Fruit fly (Drosophila melanogaster): ENCODE measurements around the gene CG2519.

Gene CG2519

dm6 chr3R:5565623-5566022 is 18.0 kb upstream of the CG2519 start (continued):
- TF ChIP-seq tup (GFP tag; optimal IDR thresholded peaks at IDR 0.05) (peak; percentile 63), yki (optimal IDR thresholded peaks at IDR 0.05) (no peak), Awh (GFP tag; IDR thresholded peaks at IDR 0.05) (peak; percentile 85), CG3163 (GFP tag; optimal IDR thresholded peaks at IDR 0.05) (peak; percentile 44), lov (optimal IDR thresholded peaks at IDR 0.05) (no peak), lov (GFP tag; IDR thresholded peaks at IDR 0.05) (peak; percentile 66; the same call in 1 of the 3 replicates), gsb (GFP tag; IDR thresholded peaks at IDR 0.05) (peak; percentile 59), HLHmδ (GFP tag; optimal IDR thresholded peaks at IDR 0.05) (no peak), ranshi (GFP tag; IDR thresholded peaks at IDR 0.05) (peak; percentile 86), Neu2 (GFP tag; optimal IDR thresholded peaks at IDR 0.05; ENCODE audit: borderline replicate concordance) (no peak), Dll (GFP tag; IDR thresholded peaks at IDR 0.05; ENCODE audit: partially characterized antibody) (no peak), chn (GFP tag; optimal IDR thresholded peaks at IDR 0.05) (peak; percentile 63), CG3281 (GFP tag; optimal IDR thresholded peaks at IDR 0.05) (peak; percentile 75), Gsc (GFP tag; IDR thresholded peaks at IDR 0.05) (0 out of 2 replicates have a peak, but pooled peaks have one; percentile 35), ttk (GFP tag; IDR thresholded peaks at IDR 0.05) (peak; percentile 84), Doc3 (GFP tag; IDR thresholded peaks at IDR 0.05; ENCODE audit: partially characterized antibody) (no peak), CG2120 (GFP tag; optimal IDR thresholded peaks at IDR 0.05) (peak; percentile 88), ab (GFP tag; optimal IDR thresholded peaks at IDR 0.05) (no peak), Xrp1 (GFP tag; IDR thresholded peaks at IDR 0.05) (peak; percentile 82), CG12744 (GFP tag; optimal IDR thresholded peaks at IDR 0.05) (peak; percentile 27), wor (GFP tag; IDR thresholded peaks at IDR 0.05) (peak; percentile 75), chinmo (GFP tag; IDR thresholded peaks at IDR 0.05; ENCODE audit: partially characterized antibody) (peak; percentile 50; the same call in 1 of the 4 replicates), Dfd (GFP tag; optimal IDR thresholded peaks at IDR 0.05) (no peak), fru (optimal IDR thresholded peaks at IDR 0.05) (no peak), hth (optimal IDR thresholded peaks at IDR 0.05) (no peak), dati (GFP tag; IDR thresholded peaks at IDR 0.05) (peak; percentile 82), grn (GFP tag; optimal IDR thresholded peaks at IDR 0.05) (peak; percentile 92), mirr (GFP tag; optimal IDR thresholded peaks at IDR 0.05) (peak; percentile 92), CG13624 (GFP tag; optimal IDR thresholded peaks at IDR 0.05) (peak; percentile 58), Chrac-16 (GFP tag; optimal IDR thresholded peaks at IDR 0.05) (peak; percentile 63), Six4 (GFP tag; optimal IDR thresholded peaks at IDR 0.05) (peak; percentile 50), rib (GFP tag; IDR thresholded peaks at IDR 0.05) (peak; percentile 79), CG33557 (GFP tag; optimal IDR thresholded peaks at IDR 0.05) (no peak), PHDP (tag; optimal IDR thresholded peaks at IDR 0.05) (peak; percentile 76), Pdp1 (GFP tag; optimal IDR thresholded peaks at IDR 0.05) (peak; percentile 74 to 78), Rfx (GFP tag; IDR thresholded peaks at IDR 0.05) (peak; percentile 93), CG17829 (tag; optimal IDR thresholded peaks at IDR 0.05) (peak; percentile 51), ash1 (GFP tag; optimal IDR thresholded peaks at IDR 0.05) (no peak), org-1 (GFP tag; optimal IDR thresholded peaks at IDR 0.05) (peak; percentile 76), NFAT (GFP tag; IDR thresholded peaks at IDR 0.05) (peak; percentile 84), CG31388 (GFP tag; optimal IDR thresholded peaks at IDR 0.05) (peak; percentile 40), C15 (GFP tag; IDR thresholded peaks at IDR 0.05) (peak; percentile 74; the same call in 2 of the 3 replicates), Med (GFP tag) (peak; percentile 98), phol (tag; optimal IDR thresholded peaks at IDR 0.05) (peak; percentile 69), pros (GFP tag; optimal IDR thresholded peaks at IDR 0.05) (no peak), Dip3 (GFP tag; optimal IDR thresholded peaks at IDR 0.05) (peak; percentile 75), CTCF (GFP tag; optimal IDR thresholded peaks at IDR 0.05) (peak; percentile 14), CG10267 (tag; optimal IDR thresholded peaks at IDR 0.05) (peak; percentile 50), CG18476 (GFP tag; optimal IDR thresholded peaks at IDR 0.05) (peak; percentile 65), dimm (GFP tag; IDR thresholded peaks at IDR 0.05) (peak; percentile 42; the same call in 1 of the 2 replicates), CG4360 (GFP tag; IDR thresholded peaks at IDR 0.05) (peak; percentile 64), eyg (GFP tag; optimal IDR thresholded peaks at IDR 0.05) (peak; percentile 77), CG10565 (GFP tag; optimal IDR thresholded peaks at IDR 0.05) (no peak)

Measured in whole organism, embryonic.